2 worm cellular contexts compared by ENCODE assay signal in the genomic region with DNA sequence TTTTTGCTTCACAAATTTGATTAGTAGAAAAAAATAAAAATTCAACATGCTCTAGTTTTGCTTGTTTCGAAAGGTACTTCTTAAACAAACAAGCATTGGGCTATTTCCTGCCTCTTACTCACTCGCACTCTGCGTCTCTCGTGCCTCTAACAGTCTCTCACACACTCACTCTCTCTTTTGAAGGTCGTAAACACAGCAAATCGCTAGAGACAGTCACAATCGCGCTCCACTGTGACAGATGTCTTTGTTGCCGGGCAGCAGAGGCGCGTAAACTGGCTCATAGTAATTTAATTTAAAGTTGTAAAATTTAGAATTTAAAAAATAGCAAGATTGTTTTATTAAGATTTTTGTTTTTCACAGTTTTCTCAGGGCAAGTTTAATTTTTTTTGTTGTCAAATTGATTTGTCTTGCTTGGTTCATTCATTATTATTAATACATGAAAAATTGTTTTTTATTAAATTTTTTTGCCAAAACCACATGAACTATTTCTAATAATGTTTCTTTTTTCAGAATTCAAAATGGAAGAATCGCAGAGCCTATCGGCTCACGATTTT.
TF ChIP-seq lines count a peak whose summit lies in the region.

A gene (plus strand): TSS at position 504 of the 554 bp plus-strand sequence.

TF ChIP-seq in whole organism, L1 larva, 84 proteins besides CTCF, POLR2A, EP300 and RAD21 (continued from another document):
- no peak for TF ChIP-seq alr-1 (tag; optimal IDR thresholded peaks at IDR 0.05; lab: Kevin White, UChicago; ENCODE audit: borderline replicate concordance)
- TF ChIP-seq ceh-63 (GFP tag; optimal IDR thresholded peaks at IDR 0.05; lab: Kevin White, UChicago) = no peak
- no peak for TF ChIP-seq egl-27 (tag; optimal IDR thresholded peaks at IDR 0.05; lab: Kevin White, UChicago)
- TF ChIP-seq nhr-77 (tag; optimal IDR thresholded peaks at IDR 0.05; lab: Kevin White, UChicago) = peak; percentile 5
- TF ChIP-seq tbx-2 (tag; optimal IDR thresholded peaks at IDR 0.05; lab: Kevin White, UChicago) = peak; percentile 43
- TF ChIP-seq unc-98 (GFP tag; IDR thresholded peaks at IDR 0.05; lab: Robert Waterston, UW) = no peak
- no peak for TF ChIP-seq F16B12.6 (tag; optimal IDR thresholded peaks at IDR 0.05; lab: Kevin White, UChicago)
- no peak for TF ChIP-seq efl-3 (GFP tag; optimal IDR thresholded peaks at IDR 0.05; lab: Kevin White, UChicago)
- TF ChIP-seq unc-30 (tag; optimal IDR thresholded peaks at IDR 0.05; lab: Kevin White, UChicago) = no peak
- TF ChIP-seq fkh-10 (GFP tag; optimal IDR thresholded peaks at IDR 0.05; lab: Kevin White, UChicago) = no peak
- no peak for TF ChIP-seq lin-13 (GFP tag; optimal IDR thresholded peaks at IDR 0.05; lab: Kevin White, UChicago)
- TF ChIP-seq lsy-2 (tag; optimal IDR thresholded peaks at IDR 0.05; lab: Kevin White, UChicago) = peak; percentile 22 to 64
- TF ChIP-seq C16A3.4 (tag; optimal IDR thresholded peaks at IDR 0.05; lab: Kevin White, UChicago) = peak; percentile 59
- peak; percentile 82 for TF ChIP-seq lin-14 (GFP tag; optimal IDR thresholded peaks at IDR 0.05; lab: Kevin White, UChicago)
- TF ChIP-seq vab-15 (tag; optimal IDR thresholded peaks at IDR 0.05; lab: Kevin White, UChicago) = no peak
- peak; percentile 35 for TF ChIP-seq nhr-85 (tag; lab: Kevin White, UChicago)
- TF ChIP-seq ztf-11 (tag; optimal IDR thresholded peaks at IDR 0.05; lab: Kevin White, UChicago) = no peak
- no peak for TF ChIP-seq ceh-88 (GFP tag; IDR thresholded peaks at IDR 0.05; lab: Robert Waterston, UW)
- TF ChIP-seq swsn-7 (tag; optimal IDR thresholded peaks at IDR 0.05; lab: Kevin White, UChicago) = peak; percentile 22
- no peak for TF ChIP-seq mef-2 (tag; optimal IDR thresholded peaks at IDR 0.05; lab: Kevin White, UChicago)
- TF ChIP-seq ces-1 (GFP tag; optimal IDR thresholded peaks at IDR 0.05; lab: Kevin White, UChicago) = no peak
- TF ChIP-seq fkh-8 (tag; optimal IDR thresholded peaks at IDR 0.05; lab: Kevin White, UChicago) = no peak
- peak; percentile 30 to 68 for TF ChIP-seq efl-1 (optimal IDR thresholded peaks at IDR 0.05; lab: Kevin White, UChicago)
- TF ChIP-seq efl-1 (GFP tag; optimal IDR thresholded peaks at IDR 0.05 in 1 of 2; lab: Kevin White, UChicago) = no peak
- TF ChIP-seq mab-9 (GFP tag; IDR thresholded peaks at IDR 0.05; lab: Robert Waterston, UW) = no peak
- TF ChIP-seq elt-2 (tag; optimal IDR thresholded peaks at IDR 0.05; lab: Kevin White, UChicago) = peak; percentile 25
- TF ChIP-seq unc-62 (GFP tag; optimal IDR thresholded peaks at IDR 0.05; lab: Kevin White, UChicago) = no peak
- TF ChIP-seq nhr-237 (tag; optimal IDR thresholded peaks at IDR 0.05; lab: Kevin White, UChicago) = no peak
- no peak for TF ChIP-seq ets-5 (GFP tag; IDR thresholded peaks at IDR 0.05; lab: Robert Waterston, UW)
- no peak for TF ChIP-seq lir-3 (tag; optimal IDR thresholded peaks at IDR 0.05; lab: Kevin White, UChicago; ENCODE audit: poor library complexity)
- TF ChIP-seq C34B4.2 (tag; optimal IDR thresholded peaks at IDR 0.05; lab: Kevin White, UChicago) = no peak
- TF ChIP-seq dpl-1 (GFP tag; optimal IDR thresholded peaks at IDR 0.05; lab: Kevin White, UChicago) = peak in 2 of 3 experiments; percentile 46 to 52
- TF ChIP-seq xbp-1 (tag; optimal IDR thresholded peaks at IDR 0.05; lab: Kevin White, UChicago) = peak; percentile 15
- no peak for TF ChIP-seq ceh-8 (GFP tag; optimal IDR thresholded peaks at IDR 0.05; lab: Kevin White, UChicago)
- TF ChIP-seq C04F5.9 (tag; optimal IDR thresholded peaks at IDR 0.05; lab: Kevin White, UChicago) = no peak
- no peak for TF ChIP-seq pqm-1 (tag; optimal IDR thresholded peaks at IDR 0.05; lab: Kevin White, UChicago)
- TF ChIP-seq sptf-1 (tag; optimal IDR thresholded peaks at IDR 0.05; lab: Kevin White, UChicago) = no peak
- no peak for TF ChIP-seq hlh-4 (tag; optimal IDR thresholded peaks at IDR 0.05; lab: Kevin White, UChicago)
- no peak for TF ChIP-seq fkh-4 (tag; optimal IDR thresholded peaks at IDR 0.05; lab: Kevin White, UChicago; ENCODE audit: borderline replicate concordance)
- TF ChIP-seq lin-35 (GFP tag; optimal IDR thresholded peaks at IDR 0.05; lab: Kevin White, UChicago) = peak; percentile 24 to 70
- no peak for TF ChIP-seq grh-1 (GFP tag; IDR thresholded peaks at IDR 0.05; lab: Robert Waterston, UW)
- no peak for TF ChIP-seq lin-39 (tag; optimal IDR thresholded peaks at IDR 0.05; lab: Kevin White, UChicago)
- TF ChIP-seq nhr-84 (tag; optimal IDR thresholded peaks at IDR 0.05; lab: Kevin White, UChicago) = no peak
- TF ChIP-seq nhr-76 (tag; optimal IDR thresholded peaks at IDR 0.05; lab: Kevin White, UChicago) = no peak
- peak; percentile 20 for TF ChIP-seq irx-1 (tag; optimal IDR thresholded peaks at IDR 0.05; lab: Kevin White, UChicago)
- TF ChIP-seq sox-4 (tag; optimal IDR thresholded peaks at IDR 0.05; lab: Kevin White, UChicago) = no peak
- no peak for TF ChIP-seq aha-1 (tag; optimal IDR thresholded peaks at IDR 0.05; lab: Kevin White, UChicago)
- TF ChIP-seq Y116A8C.19 (tag; optimal IDR thresholded peaks at IDR 0.05; lab: Kevin White, UChicago; ENCODE audit: borderline replicate concordance) = no peak
- no peak for TF ChIP-seq nhr-90 (tag; optimal IDR thresholded peaks at IDR 0.05; lab: Kevin White, UChicago; ENCODE audit: poor library complexity)
- no peak for TF ChIP-seq jun-1 (tag; optimal IDR thresholded peaks at IDR 0.05; lab: Kevin White, UChicago)
- peak; percentile 33 for TF ChIP-seq nhr-47 (tag; optimal IDR thresholded peaks at IDR 0.05; lab: Kevin White, UChicago)
- TF ChIP-seq sup-37 (GFP tag; optimal IDR thresholded peaks at IDR 0.05; lab: Kevin White, UChicago) = no peak
- no peak for TF ChIP-seq unc-86 (tag; optimal IDR thresholded peaks at IDR 0.05; lab: Kevin White, UChicago)
- TF ChIP-seq nhr-11 (tag; optimal IDR thresholded peaks at IDR 0.05; lab: Kevin White, UChicago) = no peak
- TF ChIP-seq mep-1 (tag; optimal IDR thresholded peaks at IDR 0.05; lab: Kevin White, UChicago) = peak; percentile 34
- TF ChIP-seq nhr-12 (tag; optimal IDR thresholded peaks at IDR 0.05; lab: Kevin White, UChicago) = no peak
- peak in 1 of 2 experiments; percentile 60 for TF ChIP-seq mdl-1 (tag; optimal IDR thresholded peaks at IDR 0.05; lab: Kevin White, UChicago)

TF ChIP-seq in whole organism, L4 larva, 104 proteins besides CTCF, POLR2A, EP300 and RAD21 (continued from another document):
- peak; percentile 41; the same call in 1 of the 2 replicates for TF ChIP-seq lin-1 (GFP tag; IDR thresholded peaks at IDR 0.05; lab: Robert Waterston, UW)
- TF ChIP-seq tra-1 (GFP tag; IDR thresholded peaks at IDR 0.05; lab: Robert Waterston, UW) = no peak
- peak; percentile 38 for TF ChIP-seq mxl-3 (GFP tag; optimal IDR thresholded peaks at IDR 0.05; lab: Kevin White, UChicago)
TF ChIP-seq in whole organism, L4 larva: peak in this region for 23.
